Worm (Caenorhabditis elegans) whole organism, late embryonic: ENCODE measurements around the gene ZK637.14.

Experiments
- C38D4.7 ChIP-seq: fragments of 200-800 bp; sonication (Bioruptor generic); optimal IDR thresholded peaks from 2 replicates; lab custom pipeline; 2018; ENCODE audit warnings: mild to moderate bottlenecking, missing genetic modification characterization, moderate library complexity, missing compliant biosample characterization
- K09A11.1 ChIP-seq: sonication (generic microtip); optimal IDR thresholded peaks from 2 replicates; lab custom pipeline; 2017; ENCODE audit warnings: antibody characterized with exemption, mild to moderate bottlenecking, missing genetic modification characterization, missing compliant biosample characterization; ENCODE audit not compliant: insufficient read depth
- Y22D7AL.16 ChIP-seq: sonication (generic microtip); optimal IDR thresholded peaks from 2 replicates; lab custom pipeline; 2016; ENCODE audit warnings: missing genetic modification characterization, missing compliant biosample characterization
- ama-1 ChIP-seq: fragments of 150-350 bp; optimal IDR thresholded peaks from 2 replicates; lab custom pipeline; 2014
- ceh-14 ChIP-seq: sonication (generic microtip); optimal IDR thresholded peaks from 2 replicates; lab custom pipeline; 2016; ENCODE audit warnings: missing genotype, missing genetic modification characterization, missing compliant biosample characterization
- ceh-18 ChIP-seq: sonication (generic microtip); optimal IDR thresholded peaks from 2 replicates; lab custom pipeline; 2016; ENCODE audit warnings: missing genetic modification characterization, missing compliant biosample characterization
- ceh-19 ChIP-seq: fragments of 200-800 bp; sonication (Bioruptor generic); optimal IDR thresholded peaks from 2 replicates; lab custom pipeline; 2018; ENCODE audit warnings: mild to moderate bottlenecking, missing genetic modification characterization, missing compliant biosample characterization
- ceh-2 ChIP-seq: sonication (generic microtip); optimal IDR thresholded peaks from 2 replicates; lab custom pipeline; 2016; ENCODE audit warnings: missing genotype, missing genetic modification characterization, missing compliant biosample characterization
- ceh-48 ChIP-seq: sonication (generic microtip); optimal IDR thresholded peaks from 2 replicates; lab custom pipeline; 2016; ENCODE audit warnings: missing genetic modification characterization, inconsistent platforms, missing compliant biosample characterization
- ceh-6 ChIP-seq: fragments of 200-800 bp; sonication (Bioruptor generic); optimal IDR thresholded peaks from 2 replicates; lab custom pipeline; 2018; ENCODE audit warnings: mild to moderate bottlenecking, missing genetic modification characterization, missing compliant biosample characterization
- ceh-9 ChIP-seq: sonication (generic microtip); optimal IDR thresholded peaks from 2 replicates; lab custom pipeline; 2016; ENCODE audit warnings: mild to moderate bottlenecking, missing genetic modification characterization, inconsistent platforms, missing compliant biosample characterization
- che-1 ChIP-seq: sonication (generic microtip); optimal IDR thresholded peaks from 2 replicates; lab custom pipeline; 2016; ENCODE audit warnings: mild to moderate bottlenecking, missing genetic modification characterization, missing compliant biosample characterization
- dmd-4 ChIP-seq: sonication (generic microtip); optimal IDR thresholded peaks from 2 replicates; lab custom pipeline; 2016; ENCODE audit warnings: borderline replicate concordance, missing genetic modification characterization, missing compliant biosample characterization
- dve-1 ChIP-seq: sonication (generic microtip); optimal IDR thresholded peaks from 2 replicates; lab custom pipeline; 2017; ENCODE audit warnings: antibody characterized with exemption, mild to moderate bottlenecking, missing genetic modification characterization, missing compliant biosample characterization
- elt-4 ChIP-seq: sonication (generic microtip); optimal IDR thresholded peaks from 2 replicates; lab custom pipeline; 2016; ENCODE audit warnings: missing genetic modification characterization, missing compliant biosample characterization
- fax-1 ChIP-seq: sonication (generic microtip); optimal IDR thresholded peaks from 2 replicates; lab custom pipeline; 2016; ENCODE audit warnings: missing genotype, missing genetic modification characterization, missing compliant biosample characterization
- fkh-6 ChIP-seq: sonication (generic microtip); optimal IDR thresholded peaks from 2 replicates; lab custom pipeline; 2016; ENCODE audit warnings: missing genetic modification characterization, missing compliant biosample characterization
- gmeb-2 ChIP-seq: sonication (generic microtip); optimal IDR thresholded peaks from 2 replicates; lab custom pipeline; 2016; ENCODE audit warnings: missing genetic modification characterization, inconsistent platforms, missing compliant biosample characterization
- hlh-13 ChIP-seq: fragments of 200-800 bp; sonication (Bioruptor generic); optimal IDR thresholded peaks from 2 replicates; lab custom pipeline; 2018; ENCODE audit warnings: mild to moderate bottlenecking, missing genetic modification characterization, missing compliant biosample characterization
- hlh-15 ChIP-seq: sonication (generic microtip); optimal IDR thresholded peaks from 2 replicates; lab custom pipeline; 2016; ENCODE audit warnings: missing genetic modification characterization, missing compliant biosample characterization
- mec-3 ChIP-seq: sonication (generic microtip); optimal IDR thresholded peaks from 2 replicates; lab custom pipeline; 2016; ENCODE audit warnings: borderline replicate concordance, missing genetic modification characterization, missing compliant biosample characterization
- nfya-1 ChIP-seq: sonication (generic microtip); optimal IDR thresholded peaks from 2 replicates; lab custom pipeline; 2017; ENCODE audit warnings: missing genetic modification characterization, mild to moderate bottlenecking, missing compliant biosample characterization, antibody characterized with exemption, moderate library complexity
- npax-4 ChIP-seq: sonication (generic microtip); optimal IDR thresholded peaks from 2 replicates; lab custom pipeline; 2016; ENCODE audit warnings: missing genetic modification characterization, missing compliant biosample characterization
- pag-3 ChIP-seq: sonication (generic microtip); optimal IDR thresholded peaks from 2 replicates; lab custom pipeline; 2016; ENCODE audit warnings: missing compliant biosample characterization, missing genetic modification characterization, borderline replicate concordance
- pax-1 ChIP-seq: fragments of 150-350 bp; optimal IDR thresholded peaks from 2 replicates; lab custom pipeline; 2014; ENCODE audit warnings: missing biosample characterization, missing genetic modification characterization
- pha-2 ChIP-seq: sonication (generic microtip); optimal IDR thresholded peaks from 2 replicates; lab custom pipeline; 2017; ENCODE audit warnings: mild to moderate bottlenecking, missing genetic modification characterization, missing compliant biosample characterization
- pha-4 ChIP-seq: fragments of 150-350 bp; optimal IDR thresholded peaks from 2 replicates; lab custom pipeline; 2018; ENCODE audit warnings: missing biosample characterization, missing genetic modification reagents, missing genetic modification characterization
- pqm-1 ChIP-seq: sonication (generic microtip); optimal IDR thresholded peaks from 2 replicates; lab custom pipeline; 2016; ENCODE audit warnings: missing genetic modification characterization, missing compliant biosample characterization
- ref-2 ChIP-seq: sonication (generic microtip); optimal IDR thresholded peaks from 2 replicates; lab custom pipeline; 2016; ENCODE audit warnings: missing genetic modification characterization, missing compliant biosample characterization
- rnt-1 ChIP-seq: sonication (generic microtip); optimal IDR thresholded peaks from 2 replicates; lab custom pipeline; 2016; ENCODE audit warnings: missing genetic modification characterization, missing compliant biosample characterization
- tbx-2 ChIP-seq: sonication (generic microtip); optimal IDR thresholded peaks from 2 replicates; lab custom pipeline; 2016; ENCODE audit warnings: missing genetic modification characterization, missing compliant biosample characterization
- unc-42 ChIP-seq: sonication (generic microtip); optimal IDR thresholded peaks from 2 replicates; lab custom pipeline; 2016; ENCODE audit warnings: missing genotype, missing genetic modification characterization, missing compliant biosample characterization
- unc-55 ChIP-seq: sonication (generic microtip); optimal IDR thresholded peaks from 2 replicates; lab custom pipeline; 2017; ENCODE audit warnings: missing biosample characterization, missing genetic modification reagents, missing genetic modification characterization
- ztf-16 ChIP-seq: sonication (generic microtip); optimal IDR thresholded peaks from 2 replicates; lab custom pipeline; 2017; ENCODE audit warnings: missing genetic modification characterization, missing compliant biosample characterization

The ZK637.14 gene

ce11 chrIII:8848372-8848771 lies 40.6 kb downstream of the ZK637.14 start, which contains the start of gene F44E2.7:
F44E2.7 (minus strand) TSS chrIII:8848472.
- no peak for TF ChIP-seq ceh-48 (tag; lab: Kevin White, UChicago)
- no peak for TF ChIP-seq unc-42 (tag; lab: Kevin White, UChicago)
- no peak for TF ChIP-seq Y22D7AL.16 (tag; lab: Kevin White, UChicago)
- no peak for TF ChIP-seq pha-4
- TF ChIP-seq ceh-18 (tag; lab: Kevin White, UChicago) = no peak
- no peak for TF ChIP-seq npax-4 (tag; lab: Kevin White, UChicago)
- TF ChIP-seq ama-1 = no peak
- TF ChIP-seq ceh-9 (tag; lab: Kevin White, UChicago) = no peak
- TF ChIP-seq hlh-13 (GFP tag; lab: Kevin White, UChicago) = no peak
- TF ChIP-seq ceh-2 (tag; lab: Kevin White, UChicago) = no peak
- no peak for TF ChIP-seq dmd-4
- TF ChIP-seq C38D4.7 (GFP tag; lab: Kevin White, UChicago) = no peak
- TF ChIP-seq elt-4 = no peak
- TF ChIP-seq hlh-15 (tag; lab: Kevin White, UChicago) = no peak
- TF ChIP-seq rnt-1 (tag; lab: Kevin White, UChicago) = no peak
- no peak for TF ChIP-seq pag-3 (tag; lab: Kevin White, UChicago)
- no peak for TF ChIP-seq ceh-14 (tag; lab: Kevin White, UChicago)

- TF ChIP-seq fax-1 (tag; lab: Kevin White, UChicago) (no peak), ztf-16 (tag; lab: Kevin White, UChicago) (no peak), K09A11.1 (tag; lab: Kevin White, UChicago) (no peak), nfya-1 (tag; lab: Kevin White, UChicago) (peak; percentile 14), ceh-9 (tag; lab: Kevin White, UChicago) (no peak), pha-4 (no peak), Y22D7AL.16 (tag; lab: Kevin White, UChicago) (no peak), unc-55 (GFP tag; lab: Kevin White, UChicago) (peak; percentile 6), che-1 (tag; lab: Kevin White, UChicago) (no peak), ref-2 (no peak), ceh-6 (GFP tag; lab: Kevin White, UChicago) (no peak), pha-2 (tag; lab: Kevin White, UChicago) (no peak), ceh-19 (GFP tag; lab: Kevin White, UChicago) (no peak), C38D4.7 (GFP tag; lab: Kevin White, UChicago) (no peak)
- TF ChIP-seq, all 69 proteins: peak for 2
Measured at ce11 chrIII:8847722-8848121, 41.2 kb downstream of the ZK637.14 start.

ce11 chrIII:8845114-8845513 lies 43.8 kb downstream of the ZK637.14 start, which contains the start of gene F44E2.6:
F44E2.6 (minus strand) TSS chrIII:8845214.
- TF ChIP-seq hlh-15 (tag; lab: Kevin White, UChicago) (no peak), ceh-2 (tag; lab: Kevin White, UChicago) (no peak), mec-3 (tag; lab: Kevin White, UChicago) (no peak), ceh-14 (tag; lab: Kevin White, UChicago) (no peak), tbx-2 (tag; lab: Kevin White, UChicago) (no peak), dve-1 (tag; lab: Kevin White, UChicago) (no peak), ref-2 (no peak), dmd-4 (no peak), fkh-6 (tag; lab: Kevin White, UChicago) (no peak), unc-42 (tag; lab: Kevin White, UChicago) (no peak), ceh-19 (GFP tag; lab: Kevin White, UChicago) (no peak), pax-1 (tag; lab: Kevin White, UChicago) (no peak), che-1 (tag; lab: Kevin White, UChicago) (no peak), gmeb-2 (tag; lab: Kevin White, UChicago) (no peak), pag-3 (tag; lab: Kevin White, UChicago) (no peak)

ce11 chrIII:8844137-8844536 lies 44.8 kb downstream of the ZK637.14 start:
- no peak for TF ChIP-seq pqm-1
- no peak for TF ChIP-seq ceh-2 (tag; lab: Kevin White, UChicago)
- TF ChIP-seq ceh-19 (GFP tag; lab: Kevin White, UChicago) = no peak
- TF ChIP-seq dmd-4 = no peak
